Worm (Caenorhabditis elegans) whole organism, L3 larva: ENCODE data around the gene F33C8.4.

Source experiments
- R02D3.7 ChIP-seq: fragments of 150-350 bp; optimal IDR thresholded peaks from 2 replicates; lab custom pipeline; 2014; ENCODE audit warnings: missing biosample characterization, missing genetic modification characterization
- ZK546.5 ChIP-seq: sonication (generic microtip); optimal IDR thresholded peaks from 2 replicates; lab custom pipeline; 2017; ENCODE audit warnings: missing biosample characterization, missing genetic modification characterization
- aly-2 ChIP-seq: fragments of 150-350 bp; optimal IDR thresholded peaks from 2 replicates; lab custom pipeline; 2014; ENCODE audit warnings: missing biosample characterization, missing genetic modification characterization
- ama-1 ChIP-seq: fragments of 150-350 bp; optimal IDR thresholded peaks from 2 replicates; lab custom pipeline; 2018
- ceh-16 ChIP-seq: sonication (generic microtip); optimal IDR thresholded peaks from 2 replicates; lab custom pipeline; 2017; ENCODE audit warnings: missing biosample characterization, missing genetic modification characterization
- ceh-28 ChIP-seq: fragments of 150-350 bp; optimal IDR thresholded peaks from 2 replicates; lab custom pipeline; 2014; ENCODE audit warnings: missing biosample characterization, missing genetic modification reagents, missing genetic modification characterization
- ceh-82 ChIP-seq: fragments of 150-350 bp; optimal IDR thresholded peaks from 2 replicates; lab custom pipeline; 2014; ENCODE audit warnings: missing biosample characterization, missing genetic modification characterization
- ceh-9 ChIP-seq: sonication (generic microtip); optimal IDR thresholded peaks from 2 replicates; lab custom pipeline; 2018; ENCODE audit warnings: missing biosample characterization, missing genetic modification characterization
- daf-12 ChIP-seq: fragments of 150-350 bp; optimal IDR thresholded peaks from 2 replicates; lab custom pipeline; 2014; ENCODE audit warnings: missing biosample characterization, missing genetic modification reagents, missing genetic modification characterization
- egl-27 ChIP-seq: sonication (generic microtip); optimal IDR thresholded peaks from 4 replicates; lab custom pipeline; 2017; ENCODE audit warnings: missing biosample characterization, missing genetic modification reagents, missing genetic modification characterization
- egl-5 ChIP-seq: fragments of 150-350 bp; optimal IDR thresholded peaks from 2 replicates; lab custom pipeline; 2017; ENCODE audit warnings: missing biosample characterization, missing genetic modification reagents, missing genetic modification characterization, inconsistent platforms
- elt-1 ChIP-seq: fragments of 150-350 bp; optimal IDR thresholded peaks from 2 replicates; lab custom pipeline; 2014; ENCODE audit warnings: missing biosample characterization, missing genetic modification characterization
- elt-2 ChIP-seq: sonication (generic microtip); optimal IDR thresholded peaks from 2 replicates; lab custom pipeline; 2016; ENCODE audit warnings: missing genetic modification reagents, mild to moderate bottlenecking, missing genetic modification characterization, missing compliant biosample characterization
- elt-3 ChIP-seq, 3 experiments: fragments of 150-350 bp in 1 of 3; sonication (generic microtip) in 2 of 3; optimal IDR thresholded peaks; 2 replicates in 2 of 3; 4 replicates in 1 of 3; lab custom pipeline; 2014 to 2017; ENCODE audit warnings: missing biosample characterization in 3 of 3, missing genetic modification characterization in 3 of 3
- eor-1 ChIP-seq, 2 experiments: fragments of 150-350 bp; optimal IDR thresholded peaks; 2 replicates each; lab custom pipeline; 2014 to 2018; ENCODE audit warnings: missing biosample characterization in 2 of 2, missing genetic modification characterization in 2 of 2
- fkh-10 ChIP-seq: sonication (generic microtip); optimal IDR thresholded peaks from 2 replicates; lab custom pipeline; 2017; ENCODE audit warnings: missing biosample characterization, missing genetic modification reagents, missing genetic modification characterization
- fkh-2 ChIP-seq: fragments of 150-350 bp; optimal IDR thresholded peaks from 2 replicates; lab custom pipeline; 2014; ENCODE audit warnings: missing biosample characterization, missing genetic modification reagents, missing genetic modification characterization
- fos-1 ChIP-seq: fragments of 150-350 bp; optimal IDR thresholded peaks from 2 replicates; lab custom pipeline; 2014; ENCODE audit warnings: missing biosample characterization, missing genetic modification characterization
- hmg-11 ChIP-seq: sonication (generic microtip); optimal IDR thresholded peaks from 2 replicates; lab custom pipeline; 2016; ENCODE audit warnings: missing genetic modification characterization, missing compliant biosample characterization
- jun-1 ChIP-seq: fragments of 150-350 bp; optimal IDR thresholded peaks from 2 replicates; lab custom pipeline; 2014; ENCODE audit warnings: missing biosample characterization, missing genetic modification reagents, missing genetic modification characterization
- lin-15B ChIP-seq: fragments of 150-350 bp; optimal IDR thresholded peaks from 2 replicates; lab custom pipeline; 2014; ENCODE audit warnings: missing biosample characterization, missing genetic modification characterization
- lin-39 ChIP-seq: fragments of 150-350 bp; optimal IDR thresholded peaks from 2 replicates; lab custom pipeline; 2018; ENCODE audit warnings: missing biosample characterization, missing genetic modification reagents, missing genetic modification characterization
- lsy-12 ChIP-seq: sonication (generic microtip); optimal IDR thresholded peaks from 2 replicates; lab custom pipeline; 2016; ENCODE audit warnings: mild to moderate bottlenecking, missing genetic modification characterization, missing compliant biosample characterization
- mdl-1 ChIP-seq: fragments of 150-350 bp; optimal IDR thresholded peaks from 2 replicates; lab custom pipeline; 2014; ENCODE audit warnings: missing biosample characterization, missing genetic modification characterization
- mml-1 ChIP-seq: fragments of 150-350 bp; sonication (generic microtip); optimal IDR thresholded peaks from 3 replicates; lab custom pipeline; 2014; ENCODE audit warnings: missing biosample characterization, missing genetic modification characterization
- nfya-1 ChIP-seq: sonication (generic microtip); optimal IDR thresholded peaks from 2 replicates; lab custom pipeline; 2017; ENCODE audit warnings: missing genetic modification characterization, mild to moderate bottlenecking, missing compliant biosample characterization, antibody characterized with exemption, moderate library complexity; ENCODE audit not compliant: insufficient read depth
- nhr-11 ChIP-seq: fragments of 150-350 bp; optimal IDR thresholded peaks from 2 replicates; lab custom pipeline; 2014; ENCODE audit warnings: missing biosample characterization, missing genetic modification characterization
- nhr-12 ChIP-seq: fragments of 150-350 bp; optimal IDR thresholded peaks from 2 replicates; lab custom pipeline; 2014; ENCODE audit warnings: missing biosample characterization, missing genetic modification characterization
- nhr-23 ChIP-seq: fragments of 150-350 bp; optimal IDR thresholded peaks from 2 replicates; lab custom pipeline; 2014; ENCODE audit warnings: missing biosample characterization, missing genetic modification reagents, missing genetic modification characterization
- nhr-237 ChIP-seq: fragments of 150-350 bp; optimal IDR thresholded peaks from 2 replicates; lab custom pipeline; 2014; ENCODE audit warnings: missing biosample characterization, missing genetic modification characterization
- nhr-25 ChIP-seq: sonication (generic microtip); optimal IDR thresholded peaks from 2 replicates; lab custom pipeline; 2017; ENCODE audit warnings: missing biosample characterization, missing genetic modification characterization
- nhr-28 ChIP-seq: fragments of 150-350 bp; optimal IDR thresholded peaks from 2 replicates; lab custom pipeline; 2014; ENCODE audit warnings: missing biosample characterization, missing genetic modification characterization
- nhr-43 ChIP-seq: sonication (generic microtip); optimal IDR thresholded peaks from 2 replicates; lab custom pipeline; 2016; ENCODE audit warnings: mild to moderate bottlenecking, missing genetic modification characterization, missing compliant biosample characterization; ENCODE audit not compliant: poor library complexity, severe bottlenecking
- nhr-67 ChIP-seq: fragments of 150-350 bp; optimal IDR thresholded peaks from 2 replicates; lab custom pipeline; 2014; ENCODE audit warnings: missing biosample characterization, missing genetic modification characterization
- nhr-76 ChIP-seq: fragments of 150-350 bp; sonication (generic microtip); optimal IDR thresholded peaks from 5 replicates; lab custom pipeline; 2014; ENCODE audit warnings: missing biosample characterization, missing genetic modification characterization
- nhr-77 ChIP-seq: fragments of 150-350 bp; optimal IDR thresholded peaks from 2 replicates; lab custom pipeline; 2014; ENCODE audit warnings: missing biosample characterization, missing genetic modification characterization
- pha-4 ChIP-seq: fragments of 150-350 bp; optimal IDR thresholded peaks from 2 replicates; lab custom pipeline; 2014; ENCODE audit warnings: missing biosample characterization, missing genetic modification reagents, missing genetic modification characterization
- pqm-1 ChIP-seq: fragments of 150-350 bp; optimal IDR thresholded peaks from 2 replicates; lab custom pipeline; 2017; ENCODE audit warnings: missing biosample characterization, missing genetic modification characterization, inconsistent platforms
- sea-2 ChIP-seq: fragments of 150-350 bp; sonication (generic microtip); optimal IDR thresholded peaks from 4 replicates; lab custom pipeline; 2014; ENCODE audit warnings: missing biosample characterization, missing genetic modification reagents, missing genetic modification characterization
- skn-1 ChIP-seq: fragments of 150-350 bp; optimal IDR thresholded peaks from 2 replicates; lab custom pipeline; 2014; ENCODE audit warnings: missing biosample characterization, missing genetic modification characterization
- snpc-4 ChIP-seq: fragments of 150-350 bp; optimal IDR thresholded peaks from 2 replicates; lab custom pipeline; 2014; ENCODE audit warnings: missing biosample characterization, missing genetic modification characterization
- tbx-2 ChIP-seq: sonication (generic microtip); optimal IDR thresholded peaks from 2 replicates; lab custom pipeline; 2016; ENCODE audit warnings: mild to moderate bottlenecking, missing genetic modification characterization, missing compliant biosample characterization
- unc-39 ChIP-seq: sonication (generic microtip); optimal IDR thresholded peaks from 4 replicates; lab custom pipeline; 2017; ENCODE audit warnings: missing biosample characterization, missing genetic modification characterization
- unc-62 ChIP-seq: fragments of 150-350 bp; sonication (generic microtip); optimal IDR thresholded peaks from 4 replicates; lab custom pipeline; 2014; ENCODE audit warnings: missing biosample characterization, missing genetic modification reagents, missing genetic modification characterization
- zag-1 ChIP-seq: fragments of 150-350 bp; optimal IDR thresholded peaks from 2 replicates; lab custom pipeline; 2014; ENCODE audit warnings: missing biosample characterization, missing genetic modification characterization
- ztf-11 ChIP-seq: fragments of 150-350 bp; optimal IDR thresholded peaks from 2 replicates; lab custom pipeline; 2014; ENCODE audit warnings: missing biosample characterization, missing genetic modification characterization
- ztf-4 ChIP-seq: fragments of 150-350 bp; optimal IDR thresholded peaks from 2 replicates; lab custom pipeline; 2014; ENCODE audit warnings: missing biosample characterization, missing genetic modification characterization

F33C8.4 gene

ce11 chrX:14751911-14752310 is 19.8 kb downstream of the F33C8.4 start, which contains the start of gene C05G5.3:
Gene C05G5.3 (minus strand): TSS chrX:14752011.
- TF ChIP-seq fos-1 (tag; lab: Kevin White, UChicago) (no peak), ceh-9 (tag; lab: Kevin White, UChicago) (no peak), snpc-4 (no peak), skn-1 (no peak), hmg-11 (tag; lab: Kevin White, UChicago) (no peak), R02D3.7 (no peak), nfya-1 (no peak), ceh-28 (tag; lab: Kevin White, UChicago) (no peak), ZK546.5 (tag; lab: Kevin White, UChicago) (no peak), pha-4 (tag; lab: Kevin White, UChicago) (no peak), nhr-67 (tag; lab: Kevin White, UChicago) (no peak), eor-1 (tag; optimal IDR thresholded peaks at IDR 0.05; lab: Kevin White, UChicago) (no peak), aly-2 (tag; lab: Kevin White, UChicago) (no peak), nhr-28 (tag; lab: Kevin White, UChicago) (no peak), ztf-11 (no peak), tbx-2 (tag; lab: Kevin White, UChicago) (no peak), ceh-16 (tag; lab: Kevin White, UChicago) (no peak)

ce11 chrX:14753514-14754076 is 21.5 kb downstream of the F33C8.4 start, which contains the start of gene sucl-1:
Gene sucl-1 (plus strand): TSS chrX:14754026.
- TF ChIP-seq tbx-2 (tag; lab: Kevin White, UChicago) (peak; percentile 47), zag-1 (tag; lab: Kevin White, UChicago) (no peak), ZK546.5 (tag; lab: Kevin White, UChicago) (no peak), egl-5 (tag; lab: Kevin White, UChicago) (peak; percentile 90), nhr-28 (tag; lab: Kevin White, UChicago) (no peak), nhr-67 (tag; lab: Kevin White, UChicago) (no peak), nfya-1 (peak; percentile 94), nhr-237 (tag; lab: Kevin White, UChicago) (no peak), ztf-4 (tag; lab: Kevin White, UChicago) (peak; percentile 53), ceh-82 (tag; lab: Kevin White, UChicago) (no peak), nhr-23 (peak; percentile 73), ztf-11 (no peak), elt-1 (tag; lab: Kevin White, UChicago) (peak; percentile 38), skn-1 (peak; percentile 66), pqm-1 (peak; percentile 79), ama-1 (lab: Kevin White, UChicago) (no peak), eor-1 (tag; optimal IDR thresholded peaks at IDR 0.05; lab: Kevin White, UChicago) (no peak), hmg-11 (tag; lab: Kevin White, UChicago) (peak; percentile 97), unc-39 (no peak), fkh-10 (peak; percentile 21), mdl-1 (tag; lab: Kevin White, UChicago) (peak; percentile 77), pha-4 (tag; lab: Kevin White, UChicago) (peak; percentile 95), snpc-4 (peak; percentile 87), lin-15B (tag; lab: Kevin White, UChicago) (peak; percentile 68), sea-2 (GFP tag; lab: Kevin White, UChicago) (peak; percentile 45), lsy-12 (tag; lab: Kevin White, UChicago) (peak; percentile 32), ceh-28 (tag; lab: Kevin White, UChicago) (peak; percentile 39), mml-1 (no peak), fkh-2 (tag; lab: Kevin White, UChicago) (no peak), fos-1 (tag; lab: Kevin White, UChicago) (no peak), nhr-12 (tag; lab: Kevin White, UChicago) (no peak), daf-12 (tag; lab: Kevin White, UChicago) (no peak), R02D3.7 (peak; percentile 3), aly-2 (tag; lab: Kevin White, UChicago) (no peak), ceh-9 (tag; lab: Kevin White, UChicago) (no peak), unc-62 (GFP tag; lab: Kevin White, UChicago) (peak; percentile 28), nhr-43 (peak; percentile 46), lin-39 (tag; lab: Kevin White, UChicago) (peak; percentile 93), nhr-76 (tag; lab: Kevin White, UChicago) (no peak), egl-27 (tag; lab: Kevin White, UChicago) (peak; percentile 36), nhr-11 (peak; percentile 31), nhr-25 (tag; lab: Kevin White, UChicago) (peak; percentile 86), elt-2 (tag; lab: Kevin White, UChicago) (peak; percentile 80), elt-3 (tag; optimal IDR thresholded peaks at IDR 0.05; lab: Kevin White, UChicago) (no peak), jun-1 (peak; percentile 76), nhr-77 (no peak), ceh-16 (tag; lab: Kevin White, UChicago) (no peak)
